Worm (Caenorhabditis elegans): ENCODE data around the gene T26H8.4.

DNA sequence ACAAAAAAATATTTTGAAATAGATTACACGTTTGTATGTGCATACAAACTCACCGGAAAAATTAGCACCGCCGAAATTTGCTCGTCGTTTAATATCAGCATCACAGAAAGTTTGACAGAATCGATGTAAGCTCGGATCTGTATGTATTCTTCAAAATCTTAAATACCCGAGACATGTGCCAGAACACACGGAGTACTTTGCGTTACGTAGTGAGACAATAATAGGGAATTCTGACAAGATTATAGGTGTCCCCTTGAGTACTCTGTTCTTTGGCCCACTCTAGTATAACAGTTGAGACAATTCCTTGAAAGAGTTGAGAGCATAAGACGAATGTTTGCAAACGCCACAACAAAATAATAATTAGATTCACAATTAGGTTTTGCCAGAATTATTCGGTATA, 3.0 kb downstream of the T26H8.4 start, which contains the start of gene srx-48:
- TF ChIP-seq tra-4 (tag; optimal IDR thresholded peaks at IDR 0.05) (no peak), ceh-36 (tag; optimal IDR thresholded peaks at IDR 0.05) (no peak), hnd-1 (tag; optimal IDR thresholded peaks at IDR 0.05) (no peak), aly-1 (tag; optimal IDR thresholded peaks at IDR 0.05) (no peak), hmg-4 (GFP tag; optimal IDR thresholded peaks at IDR 0.05) (no peak), ama-1 (optimal IDR thresholded peaks at IDR 0.05) (no peak), tbx-11 (GFP tag; IDR thresholded peaks at IDR 0.05) (no peak)
